Worm (Caenorhabditis elegans) whole organism, midembryonic: Measurements from ENCODE around the gene oac-20.

ENCODE experiments used
- flt-1 ChIP-seq: fragments of 200-800 bp; sonication (Bioruptor generic); IDR thresholded peaks from 2 replicates; pipeline ENCODE4 v1.3.6; 2022; ENCODE audit warnings: missing genetic modification characterization, missing compliant biosample characterization
- med-1 ChIP-seq: sonication (generic microtip); optimal IDR thresholded peaks from 2 replicates; lab custom pipeline; 2017; ENCODE audit warnings: missing genetic modification characterization, mild to moderate bottlenecking, missing compliant biosample characterization, antibody characterized with exemption, missing genetic modification reagents; ENCODE audit not compliant: insufficient read depth
- ref-1 ChIP-seq: fragments of 200-800 bp; sonication (Bioruptor generic); conservative IDR thresholded peaks from 2 replicates; pipeline ENCODE4 v1.3.6; 2022; ENCODE audit warnings: missing genetic modification reagents, missing genetic modification characterization, missing compliant biosample characterization
- tab-1 ChIP-seq: fragments of 200-800 bp; sonication (Bioruptor generic); IDR thresholded peaks from 2 replicates; pipeline ENCODE4 v1.3.6; 2022; ENCODE audit warnings: missing genetic modification characterization, missing compliant biosample characterization

- no peak for TF ChIP-seq tab-1 (GFP tag; lab: Robert Waterston, UW)
- TF ChIP-seq flt-1 (GFP tag; lab: Robert Waterston, UW): peak; percentile 61
- no peak for TF ChIP-seq med-1
- TF ChIP-seq ref-1 (GFP tag; lab: Robert Waterston, UW): no peak
These were observed 44.1 kb downstream of the oac-20 start for ce11 chrV:16022600-16022999.
